Worm (Caenorhabditis elegans) whole organism, L4/young adult: ENCODE results near the gene gadr-3.

Experiments
- W03F9.2 ChIP-seq: fragments of 150-350 bp; optimal IDR thresholded peaks from 2 replicates; lab custom pipeline; 2014; ENCODE audit warnings: missing biosample characterization, missing genetic modification characterization
- dao-5 ChIP-seq: sonication (generic microtip); optimal IDR thresholded peaks from 2 replicates; lab custom pipeline; 2016; ENCODE audit warnings: missing genotype, missing genetic modification characterization, moderate library complexity, missing compliant biosample characterization
- him-1 ChIP-seq: sonication (generic microtip); optimal IDR thresholded peaks from 2 replicates; lab custom pipeline; 2016; ENCODE audit warnings: missing genotype, missing genetic modification reagents, missing genetic modification characterization, missing compliant biosample characterization

- TF ChIP-seq him-1 (tag; lab: Kevin White, UChicago) (no peak), W03F9.2 (tag; lab: Kevin White, UChicago) (no peak), dao-5 (tag; lab: Kevin White, UChicago) (no peak)
Measured at ce11 chrIII:6256675-6257074, 29.1 kb downstream of the gadr-3 start, which contains the start of gene srg-9.
